Fruit fly (Drosophila melanogaster) ovary, adult (tissue): Measurements from ENCODE around the gene CG32055.

ENCODE experiments used
- CG17801 ChIP-seq: fragments of 200-800 bp; optimal IDR thresholded peaks from 2 replicates; lab custom pipeline; 2019; ENCODE audit warnings: missing biosample characterization, mild to moderate bottlenecking, missing genetic modification characterization, moderate library complexity; ENCODE audit not compliant: partially characterized antibody

CG32055 gene

dm6 chr3L:10220064-10220463, at the start of gene CG32055:
Gene CG32055 (minus strand): TSS chr3L:10220164.
- no peak for TF ChIP-seq CG17801

DNA sequence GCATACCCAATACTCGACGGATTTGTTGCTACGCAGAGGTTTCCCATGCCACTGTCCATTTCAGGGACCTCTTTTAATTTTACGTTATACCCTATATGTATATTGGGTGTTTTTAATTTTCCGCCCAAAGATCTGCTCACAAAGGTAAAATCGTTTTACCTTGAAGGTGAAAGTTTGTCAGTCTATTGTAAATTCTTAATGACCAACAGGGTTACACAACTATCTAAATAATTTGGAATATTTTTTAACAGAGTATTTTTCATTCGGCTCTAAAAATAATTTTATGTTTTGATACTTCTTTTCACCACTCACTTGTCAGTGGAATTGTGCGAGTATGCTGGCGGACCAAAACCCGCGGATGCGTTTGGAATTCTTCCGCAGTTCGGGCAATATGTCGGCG, 47.6 kb upstream of the CG32055 start:
- TF ChIP-seq CG17801 = no peak

dm6 chr3L:10267011-10267410, 47.0 kb upstream of the CG32055 start, which contains the start of gene can:
Gene can (minus strand): TSS chr3L:10267111.
- TF ChIP-seq CG17801 = no peak

- TF ChIP-seq CG17801 = no peak
Measured at dm6 chr3L:10262827-10263226, 42.9 kb upstream of the CG32055 start.

dm6 chr3L:10261219-10261618, 41.3 kb upstream of the CG32055 start:
- no peak for TF ChIP-seq CG17801

DNA sequence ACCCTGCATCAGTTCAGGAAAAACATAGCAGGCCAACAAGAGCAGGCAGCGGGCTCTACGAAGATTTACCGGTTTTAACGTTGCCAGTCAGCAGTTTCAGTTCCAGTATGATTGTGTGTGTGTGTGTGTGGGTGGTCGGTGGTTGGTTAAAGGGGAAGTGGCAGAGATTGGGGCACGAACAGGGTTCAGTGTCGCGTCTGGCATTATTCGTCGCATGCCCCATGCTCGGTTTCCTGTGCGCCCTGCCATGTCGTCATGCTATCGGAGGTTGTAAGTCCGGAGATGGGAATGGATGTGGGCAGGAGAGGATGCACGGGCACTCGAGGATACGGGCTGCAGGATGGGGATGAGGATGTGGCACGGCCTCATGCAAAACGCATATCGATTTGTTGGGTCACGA, 38.8 kb upstream of the CG32055 start:
- no peak for TF ChIP-seq CG17801

dm6 chr3L:10254131-10254530, 34.2 kb upstream of the CG32055 start:
- TF ChIP-seq CG17801 = no peak

- no peak for TF ChIP-seq CG17801
Measured at dm6 chr3L:10249836-10250235, 29.9 kb upstream of the CG32055 start.

DNA sequence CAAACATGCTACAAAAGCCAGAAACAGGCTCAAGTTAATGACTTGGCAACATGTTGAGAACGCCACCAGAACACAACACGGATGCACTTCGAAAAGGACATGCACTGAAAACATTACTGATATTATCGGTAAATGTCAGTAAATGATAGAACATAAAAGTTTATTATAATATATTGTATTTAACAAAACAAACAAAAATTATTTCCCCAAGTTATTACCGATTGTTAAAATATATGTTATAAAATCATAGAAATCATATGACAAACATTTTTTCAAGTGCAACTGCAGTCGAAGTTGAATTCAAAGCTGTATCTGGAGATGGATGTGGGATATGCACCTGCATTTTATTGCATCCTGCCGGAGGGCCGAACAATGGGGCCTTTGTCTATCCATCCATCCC, 27.6 kb upstream of the CG32055 start:
- TF ChIP-seq CG17801 = no peak

DNA sequence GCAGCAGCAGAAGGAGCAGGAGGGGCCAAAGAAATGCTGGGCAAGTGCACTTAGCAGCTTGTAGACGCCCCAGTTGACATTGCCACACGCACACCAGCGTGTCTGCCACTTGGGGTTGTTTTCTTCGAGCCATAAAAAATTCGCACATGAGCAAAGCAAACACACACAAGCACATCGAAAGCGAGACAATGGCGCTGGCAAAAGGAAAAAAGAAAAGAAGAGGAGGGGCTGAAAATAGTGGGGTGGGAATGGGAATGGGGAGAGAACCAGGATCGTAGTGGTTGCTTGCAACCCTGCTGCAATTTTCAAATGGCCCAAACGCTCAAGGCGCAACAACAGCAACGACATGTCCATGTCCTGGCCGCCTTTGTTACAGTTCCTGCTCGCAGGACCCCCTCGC, 27.2 kb upstream of the CG32055 start:
- TF ChIP-seq CG17801 = no peak

DNA sequence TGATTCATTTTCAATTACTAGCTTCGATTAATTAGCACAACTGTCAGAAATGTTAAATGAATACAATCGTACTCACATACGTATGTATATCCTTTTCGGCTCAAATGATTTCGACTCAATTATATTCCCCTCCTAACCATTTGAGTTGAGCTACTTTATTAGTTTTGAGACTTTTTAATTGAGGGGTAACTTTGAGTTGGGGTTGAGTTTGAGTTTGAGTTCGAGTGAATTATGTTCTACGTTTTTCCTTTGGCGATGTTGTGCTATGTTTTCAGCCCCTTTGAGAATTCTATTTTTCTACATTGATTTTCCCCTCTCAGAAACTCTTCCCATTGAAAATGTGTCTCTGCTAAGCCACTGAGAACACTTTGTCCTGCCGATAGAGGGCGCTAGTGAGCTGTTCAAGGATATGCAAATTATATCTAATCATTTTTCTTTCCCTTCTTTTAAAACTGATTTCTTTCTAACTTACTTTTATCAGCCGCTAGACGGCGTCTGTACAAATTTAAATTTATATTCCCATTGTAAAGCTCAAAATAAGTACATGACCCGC, 26.3 kb upstream of the CG32055 start:
- no peak for TF ChIP-seq CG17801

DNA sequence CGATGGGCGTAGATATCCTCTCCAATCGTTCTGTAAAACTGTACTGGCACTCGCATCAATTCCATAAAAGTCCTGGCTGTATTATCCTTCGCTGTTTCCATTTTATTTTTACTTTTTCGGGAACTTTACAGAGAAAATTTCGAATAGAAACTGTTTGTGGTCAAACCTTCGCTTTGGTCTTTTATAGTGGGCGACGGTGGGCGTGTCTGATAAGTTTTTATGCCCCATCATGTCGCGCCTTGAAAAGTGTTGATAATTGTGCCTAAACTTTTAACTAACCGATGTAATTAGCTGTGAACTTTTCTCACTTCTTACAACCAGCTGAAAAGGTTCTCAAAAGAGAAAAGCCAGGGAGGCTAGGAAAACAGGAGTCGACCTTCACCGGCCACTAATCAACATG, 24.6 kb upstream of the CG32055 start, which contains the start of gene Or67c:
Gene Or67c, minus strand, starts transcription at position 101 of the 400 bp plus-strand sequence.
- TF ChIP-seq CG17801 = no peak

DNA sequence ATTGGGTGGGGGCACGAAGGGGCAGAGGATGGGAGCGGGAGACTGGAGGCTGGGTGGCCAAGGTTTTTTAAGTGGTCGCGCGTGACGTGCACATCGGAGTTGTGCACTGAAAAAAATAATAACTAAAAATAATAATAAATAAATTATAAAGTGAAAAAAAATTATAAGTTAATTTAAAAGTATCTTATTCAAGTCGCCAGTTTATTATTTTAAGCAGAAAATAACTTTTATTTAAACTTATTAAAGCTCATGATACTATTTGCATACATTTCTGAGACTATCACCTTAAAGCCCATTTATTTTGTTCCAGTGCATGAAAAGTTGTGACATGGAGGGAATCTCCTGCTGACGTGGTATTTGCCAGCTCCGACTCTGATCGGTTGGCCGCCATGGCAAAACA, 22.3 kb upstream of the CG32055 start:
- TF ChIP-seq CG17801 = no peak

DNA sequence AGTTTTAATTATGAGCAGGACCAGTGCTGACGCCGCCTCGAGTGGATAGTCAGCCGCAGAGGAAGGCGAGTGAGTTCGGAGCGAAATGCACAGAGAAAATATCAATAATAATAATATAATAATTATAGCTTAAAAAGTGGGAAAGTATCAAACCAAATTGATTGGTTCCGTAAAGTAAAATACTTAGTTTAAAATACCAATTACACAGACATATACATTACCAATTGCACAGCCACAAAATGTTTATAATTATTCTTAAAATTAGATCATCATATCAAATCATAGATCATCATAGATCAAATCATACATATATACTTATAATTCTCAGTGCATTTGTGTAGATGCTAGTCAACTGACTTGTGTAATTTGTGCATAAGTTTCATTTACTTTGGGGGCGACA, 18.6 kb upstream of the CG32055 start:
- no peak for TF ChIP-seq CG17801

- TF ChIP-seq CG17801 = no peak
Measured at dm6 chr3L:10233025-10233424, 13.1 kb upstream of the CG32055 start.

dm6 chr3L:10230542-10230941, 10.6 kb upstream of the CG32055 start:
- no peak for TF ChIP-seq CG17801

DNA sequence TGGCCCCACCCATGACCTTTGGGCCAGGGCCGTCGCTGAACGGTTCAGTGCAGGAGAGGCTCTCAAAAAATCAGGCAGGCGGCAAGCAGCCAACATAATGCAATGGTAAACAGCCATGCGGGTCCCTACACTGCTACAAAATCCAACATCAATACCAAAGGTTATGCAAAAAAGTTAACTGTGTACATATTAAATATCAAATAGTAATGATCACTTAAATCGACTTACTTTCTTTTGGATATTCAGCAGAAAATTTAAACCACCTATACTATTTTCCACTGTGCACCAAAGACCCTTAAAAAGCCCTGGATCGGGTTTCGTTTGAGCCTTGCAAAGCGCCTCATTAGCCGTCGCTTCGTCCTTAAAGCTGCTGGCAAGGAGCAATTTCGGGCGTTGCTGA, 7.1 kb upstream of the CG32055 start:
- no peak for TF ChIP-seq CG17801

- no peak for TF ChIP-seq CG17801
Measured at dm6 chr3L:10226055-10226454, 6.1 kb upstream of the CG32055 start.

dm6 chr3L:10225214-10225729, 5.3 kb upstream of the CG32055 start, which contains the start of gene scramb1:
Gene scramb1 (minus strand): TSS chr3L:10225240.
- TF ChIP-seq CG17801 = no peak
